Fruit fly (Drosophila melanogaster) whole organism, prepupa: ENCODE data around the gene Pfdn1.

Experiments used
- Blimp-1 ChIP-seq: fragments of 200-800 bp; sonication (Bioruptor generic); optimal IDR thresholded peaks from 3 replicates; lab custom pipeline; 2017; ENCODE audit warnings: missing biosample characterization, missing genetic modification characterization, mild to moderate bottlenecking, moderate library complexity, missing genetic modification reagents
- CG11294 ChIP-seq: fragments of 200-800 bp; sonication (Bioruptor generic); IDR thresholded peaks from 2 replicates; pipeline ENCODE4 v1.3.6; 2022; ENCODE audit warnings: missing biosample characterization, missing genetic modification characterization
- CG11762 ChIP-seq: fragments of 200-800 bp; sonication (Bioruptor generic); optimal IDR thresholded peaks from 3 replicates; lab custom pipeline; 2016; ENCODE audit warnings: missing biosample characterization, missing genetic modification characterization; ENCODE audit not compliant: insufficient read depth
- CG15336 ChIP-seq: fragments of 200-800 bp; sonication (Bioruptor generic); IDR thresholded peaks from 2 replicates; pipeline ENCODE4 v1.3.6; 2022; ENCODE audit warnings: missing biosample characterization, missing genetic modification characterization
- CG1621 ChIP-seq: fragments of 200-800 bp; sonication (Bioruptor generic); optimal IDR thresholded peaks from 3 replicates; lab custom pipeline; 2018; ENCODE audit warnings: missing biosample characterization, mild to moderate bottlenecking, missing genetic modification characterization
- CG16779 ChIP-seq: fragments of 200-800 bp; sonication (Bioruptor generic); optimal IDR thresholded peaks from 3 replicates; lab custom pipeline; 2017; ENCODE audit warnings: missing biosample characterization, mild to moderate bottlenecking, missing genetic modification characterization
- CG3032 ChIP-seq: fragments of 200-800 bp; optimal IDR thresholded peaks from 2 replicates; lab custom pipeline; 2019; ENCODE audit warnings: missing biosample characterization, mild to moderate bottlenecking, missing genetic modification characterization, moderate library complexity
- CG31627 ChIP-seq: fragments of 200-800 bp; sonication (Bioruptor generic); optimal IDR thresholded peaks from 3 replicates; lab custom pipeline; 2016; ENCODE audit warnings: missing biosample characterization, missing genetic modification characterization
- CG32006 ChIP-seq: fragments of 200-800 bp; sonication (Bioruptor generic); optimal IDR thresholded peaks from 3 replicates; lab custom pipeline; 2017; ENCODE audit warnings: missing biosample characterization, mild to moderate bottlenecking, missing genetic modification characterization
- CG34406 ChIP-seq: fragments of 200-800 bp; sonication (Bioruptor generic); optimal IDR thresholded peaks from 3 replicates; lab custom pipeline; 2016; ENCODE audit warnings: missing biosample characterization, missing genetic modification characterization
- CG4318 ChIP-seq: fragments of 200-800 bp; sonication (Bioruptor generic); optimal IDR thresholded peaks from 3 replicates; lab custom pipeline; 2017; ENCODE audit warnings: missing biosample characterization, mild to moderate bottlenecking, missing genetic modification characterization
- CG6163 ChIP-seq: fragments of 200-800 bp; sonication (Bioruptor generic); IDR thresholded peaks from 3 replicates; pipeline ENCODE4 v1.3.6; 2022; ENCODE audit warnings: missing biosample characterization, missing genetic modification characterization
- CG6792 ChIP-seq: fragments of 200-800 bp; sonication (Bioruptor generic); optimal IDR thresholded peaks from 3 replicates; lab custom pipeline; 2016; ENCODE audit warnings: missing biosample characterization, missing genetic modification characterization
- CG8119 ChIP-seq: fragments of 200-800 bp; sonication (Bioruptor generic); IDR thresholded peaks from 3 replicates; pipeline ENCODE4 v1.3.6; 2022; ENCODE audit warnings: missing biosample characterization, missing genetic modification characterization
- CG8319 ChIP-seq: fragments of 200-800 bp; sonication (Bioruptor generic); optimal IDR thresholded peaks from 3 replicates; lab custom pipeline; 2016; ENCODE audit warnings: missing biosample characterization, missing genetic modification characterization
- CG9139 ChIP-seq: fragments of 200-800 bp; sonication (Bioruptor generic); optimal IDR thresholded peaks from 3 replicates; lab custom pipeline; 2017; ENCODE audit warnings: missing biosample characterization, mild to moderate bottlenecking, missing genetic modification characterization
- Eip75B ChIP-seq: fragments of 200-800 bp; sonication (Bioruptor generic); optimal IDR thresholded peaks from 3 replicates; lab custom pipeline; 2016; ENCODE audit warnings: missing biosample characterization, missing genetic modification characterization
- Eip78C ChIP-seq: fragments of 200-800 bp; sonication (Bioruptor generic); peaks from one replicate; lab custom pipeline; 2016; ENCODE audit warnings: missing biosample characterization, missing genetic modification characterization
- Ets21C ChIP-seq: fragments of 200-800 bp; sonication (Bioruptor generic); optimal IDR thresholded peaks from 3 replicates; lab custom pipeline; 2016; ENCODE audit warnings: missing biosample characterization, missing genetic modification characterization
- Ets96B ChIP-seq: fragments of 200-800 bp; optimal IDR thresholded peaks from 2 replicates; lab custom pipeline; 2019; ENCODE audit warnings: missing biosample characterization, mild to moderate bottlenecking, missing genetic modification characterization, moderate library complexity
- Hr38 ChIP-seq: sonication (Bioruptor generic); optimal IDR thresholded peaks from 2 replicates; lab custom pipeline; 2016; ENCODE audit warnings: missing biosample characterization, missing genetic modification characterization
- Hr39 ChIP-seq: fragments of 200-800 bp; sonication (Bioruptor generic); optimal IDR thresholded peaks from 2 replicates; lab custom pipeline; 2016; ENCODE audit warnings: missing biosample characterization, missing genetic modification characterization
- Hr4 ChIP-seq: fragments of 200-800 bp; sonication (Bioruptor generic); optimal IDR thresholded peaks from 3 replicates; lab custom pipeline; 2016; ENCODE audit warnings: missing biosample characterization, missing genetic modification characterization
- Met ChIP-seq: fragments of 200-800 bp; sonication (Bioruptor generic); optimal IDR thresholded peaks from 3 replicates; lab custom pipeline; 2016; ENCODE audit warnings: missing biosample characterization, missing genetic modification characterization
- Sox102F ChIP-seq: fragments of 200-800 bp; sonication (Bioruptor generic); optimal IDR thresholded peaks from 2 replicates; lab custom pipeline; 2016; ENCODE audit warnings: missing biosample characterization, mild to moderate bottlenecking, missing genetic modification characterization
- Sox14 ChIP-seq: fragments of 200-800 bp; sonication (Bioruptor generic); optimal IDR thresholded peaks from 3 replicates; lab custom pipeline; 2016; ENCODE audit warnings: missing biosample characterization, missing genetic modification characterization
- achi ChIP-seq: fragments of 200-800 bp; sonication (Bioruptor generic); optimal IDR thresholded peaks from 3 replicates; lab custom pipeline; 2016; ENCODE audit warnings: missing biosample characterization, missing genetic modification characterization
- acj6 ChIP-seq: fragments of 200-800 bp; sonication (Bioruptor generic); optimal IDR thresholded peaks from 3 replicates; lab custom pipeline; 2016; ENCODE audit warnings: missing biosample characterization, missing genetic modification characterization
- cyc ChIP-seq: fragments of 200-800 bp; sonication (Bioruptor generic); optimal IDR thresholded peaks from 3 replicates; lab custom pipeline; 2016; ENCODE audit warnings: missing biosample characterization, missing genetic modification characterization
- dac ChIP-seq: fragments of 200-800 bp; sonication (Bioruptor generic); optimal IDR thresholded peaks from 2 replicates; lab custom pipeline; 2017; ENCODE audit warnings: missing biosample characterization, mild to moderate bottlenecking, missing genetic modification characterization
- esn ChIP-seq: fragments of 200-800 bp; sonication (Bioruptor generic); optimal IDR thresholded peaks from 2 replicates; lab custom pipeline; 2016; ENCODE audit warnings: missing biosample characterization, mild to moderate bottlenecking, missing genetic modification characterization, moderate library complexity
- fd59A ChIP-seq: fragments of 200-800 bp; sonication (Bioruptor generic); optimal IDR thresholded peaks from 2 replicates; lab custom pipeline; 2017; ENCODE audit warnings: missing biosample characterization, mild to moderate bottlenecking, missing genetic modification characterization, missing genetic modification reagents
- fkh ChIP-seq: fragments of 200-800 bp; sonication (Bioruptor generic); optimal IDR thresholded peaks from 3 replicates; lab custom pipeline; 2017; ENCODE audit warnings: missing biosample characterization, mild to moderate bottlenecking, missing genetic modification characterization, moderate library complexity
- pdm3 ChIP-seq: fragments of 200-800 bp; sonication (Bioruptor generic); optimal IDR thresholded peaks from 3 replicates; lab custom pipeline; 2016; ENCODE audit warnings: missing biosample characterization, missing genetic modification characterization
- svp ChIP-seq: fragments of 200-800 bp; sonication (Bioruptor generic); peaks from one replicate; lab custom pipeline; 2016; ENCODE audit warnings: missing biosample characterization, missing genetic modification characterization
- vri ChIP-seq: fragments of 200-800 bp; sonication (Bioruptor generic); optimal IDR thresholded peaks from 3 replicates; lab custom pipeline; 2016; ENCODE audit warnings: missing biosample characterization, mild to moderate bottlenecking, missing genetic modification characterization

Pfdn1 gene

DNA sequence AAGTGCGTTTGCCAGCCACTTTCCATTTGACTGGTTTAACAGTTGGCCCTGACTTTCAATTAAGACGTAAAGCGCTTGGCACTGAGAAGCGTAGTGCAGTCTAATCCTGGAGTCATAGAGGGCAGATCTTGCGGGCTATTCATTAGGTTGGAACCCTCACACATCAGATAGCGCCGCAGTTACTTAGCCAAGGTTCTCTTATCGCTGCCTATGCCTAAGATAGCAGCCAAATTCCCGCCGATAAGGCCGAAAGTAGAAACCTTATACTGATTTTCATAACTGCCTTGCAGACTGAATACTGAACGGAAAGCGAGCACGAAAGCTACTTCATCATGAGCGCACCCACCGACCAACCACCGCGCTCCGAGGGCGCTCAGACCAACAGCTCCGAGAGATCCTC lies 3.2 kb downstream of the Pfdn1 start:
- TF ChIP-seq achi (GFP tag; lab: Kevin White, UChicago) (no peak), Met (GFP tag; lab: Kevin White, UChicago) (no peak), Eip78C (GFP tag; lab: Kevin White, UChicago) (no peak), CG8319 (GFP tag; lab: Kevin White, UChicago) (no peak), Ets96B (tag; lab: Kevin White, UChicago) (no peak), fkh (GFP tag; lab: Kevin White, UChicago) (no peak), CG11762 (GFP tag; lab: Kevin White, UChicago) (no peak), CG11294 (GFP tag; lab: Robert Waterston, UW) (no peak), cyc (no peak), CG1621 (no peak), Eip75B (no peak), Hr39 (GFP tag; lab: Kevin White, UChicago) (no peak), CG15336 (GFP tag; lab: Robert Waterston, UW) (no peak), CG8119 (GFP tag; lab: Robert Waterston, UW) (no peak), CG32006 (GFP tag; lab: Kevin White, UChicago) (no peak), Sox102F (GFP tag; lab: Kevin White, UChicago) (no peak), Hr38 (GFP tag; lab: Kevin White, UChicago) (no peak), dac (GFP tag; lab: Kevin White, UChicago) (no peak), CG4318 (GFP tag; lab: Kevin White, UChicago) (no peak), CG34406 (GFP tag; lab: Kevin White, UChicago) (no peak)

DNA sequence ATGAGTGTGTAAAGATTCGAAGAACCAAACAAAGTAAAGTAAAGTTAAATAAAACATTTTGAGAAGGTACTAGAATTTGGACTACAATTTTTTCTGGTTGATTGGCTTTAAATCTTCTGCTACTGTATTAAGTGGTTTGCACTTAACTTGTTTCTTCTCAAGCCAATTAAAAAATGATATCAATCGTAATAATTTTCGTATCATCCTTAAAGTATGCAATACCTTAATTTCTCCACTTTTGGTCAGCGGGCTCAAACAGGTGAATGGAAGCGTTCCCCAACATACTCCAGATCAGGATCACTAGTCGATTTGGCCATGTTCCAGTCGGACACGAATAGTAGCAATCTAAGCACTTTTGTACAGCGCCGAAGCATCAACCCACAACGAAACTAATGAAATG lies 5.0 kb downstream of the Pfdn1 start:
- no peak for TF ChIP-seq pdm3 (GFP tag; lab: Kevin White, UChicago)
- no peak for TF ChIP-seq CG34406 (GFP tag; lab: Kevin White, UChicago)
- no peak for TF ChIP-seq CG16779 (tag; lab: Kevin White, UChicago)
- no peak for TF ChIP-seq fd59A (GFP tag; lab: Kevin White, UChicago)
- no peak for TF ChIP-seq cyc
- no peak for TF ChIP-seq acj6
- TF ChIP-seq Blimp-1 (GFP tag; lab: Kevin White, UChicago) = no peak
- TF ChIP-seq achi (GFP tag; lab: Kevin White, UChicago) = no peak
- TF ChIP-seq Eip75B = no peak
- no peak for TF ChIP-seq CG8119 (GFP tag; lab: Robert Waterston, UW)
- no peak for TF ChIP-seq CG3032 (tag; lab: Kevin White, UChicago)
- TF ChIP-seq vri (GFP tag; lab: Kevin White, UChicago) = no peak

DNA sequence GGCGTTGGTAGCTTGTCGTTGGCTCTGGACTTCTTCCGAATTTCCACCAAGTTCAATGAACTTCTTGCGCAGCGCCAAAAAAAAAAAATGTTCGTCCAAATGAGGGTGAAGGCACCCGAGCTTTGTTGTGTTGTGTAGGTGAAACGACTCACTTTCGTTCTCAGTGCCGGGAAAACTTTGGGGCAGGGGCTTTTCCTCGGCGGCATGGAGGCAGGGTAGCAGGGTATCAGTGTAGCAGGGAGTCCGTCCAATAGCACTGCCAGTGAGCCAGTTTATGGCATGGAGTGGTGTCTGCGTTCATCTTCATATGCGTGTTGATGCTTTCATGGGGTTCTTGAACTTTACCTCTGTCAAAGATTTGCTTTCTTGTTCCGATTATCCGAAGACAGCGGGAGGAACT lies 5.4 kb downstream of the Pfdn1 start:
- TF ChIP-seq Hr4 (GFP tag; lab: Kevin White, UChicago) (no peak), Met (GFP tag; lab: Kevin White, UChicago) (no peak), CG8319 (GFP tag; lab: Kevin White, UChicago) (no peak), CG32006 (GFP tag; lab: Kevin White, UChicago) (no peak), CG9139 (no peak), CG16779 (tag; lab: Kevin White, UChicago) (no peak), Blimp-1 (GFP tag; lab: Kevin White, UChicago) (no peak), svp (no peak), CG31627 (GFP tag; lab: Kevin White, UChicago) (no peak), Ets21C (GFP tag; lab: Kevin White, UChicago) (no peak), CG4318 (GFP tag; lab: Kevin White, UChicago) (no peak), cyc (no peak), acj6 (no peak), esn (GFP tag; lab: Kevin White, UChicago) (no peak), Hr39 (GFP tag; lab: Kevin White, UChicago) (no peak), CG6163 (GFP tag; lab: Robert Waterston, UW) (no peak), fd59A (GFP tag; lab: Kevin White, UChicago) (no peak), Eip75B (no peak), Sox14 (no peak), CG6792 (GFP tag; lab: Kevin White, UChicago) (no peak)

DNA sequence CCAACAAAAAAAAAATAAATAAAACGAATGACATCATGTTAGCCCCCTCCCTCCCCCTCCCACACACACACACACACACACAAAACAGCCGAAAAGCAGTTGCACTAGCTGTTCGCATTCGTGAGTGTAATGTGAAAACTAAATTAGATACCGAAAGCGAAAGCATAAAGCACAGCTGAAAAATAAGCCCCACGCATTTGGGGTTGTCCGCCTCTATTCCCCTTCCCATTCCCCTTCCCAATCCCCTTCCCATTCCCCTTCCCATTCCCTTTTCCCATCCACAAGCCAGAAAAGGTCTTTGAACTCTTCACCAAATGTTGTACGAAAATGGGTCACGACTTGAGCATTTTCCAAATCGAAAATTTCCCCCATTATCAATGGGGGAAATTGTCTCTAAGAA lies 6.5 kb downstream of the Pfdn1 start:
- TF ChIP-seq CG31627 (GFP tag; lab: Kevin White, UChicago) = no peak
- no peak for TF ChIP-seq vri (GFP tag; lab: Kevin White, UChicago)
